Worm (Caenorhabditis elegans): ENCODE data around the gene Y32B12B.8.
A peak's percentile ranks its signal among the peaks of the same experiment; 100 is the strongest.

The Y32B12B.8 gene

DNA sequence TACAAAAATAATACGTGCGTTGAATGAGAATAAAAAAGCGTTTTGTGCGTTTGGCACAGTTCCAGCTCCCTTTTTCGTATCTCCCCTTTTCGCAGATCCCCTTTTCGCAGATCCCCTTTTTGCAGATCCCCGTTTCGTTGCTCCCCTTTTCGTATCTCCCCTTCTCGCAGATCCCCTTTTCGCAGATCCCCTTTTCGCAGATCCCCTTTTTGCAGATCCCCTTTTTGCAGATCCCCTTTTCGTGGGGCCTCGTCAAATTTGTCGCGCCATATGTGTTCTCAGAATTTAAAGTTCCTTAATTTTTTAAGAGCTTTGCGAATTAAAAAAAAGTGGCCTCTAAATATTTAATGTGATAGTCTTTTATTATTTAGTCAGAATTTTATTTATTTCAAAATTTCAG lies 17.7 kb downstream of the Y32B12B.8 start, which contains the start of gene Y32B12B.4:
Gene Y32B12B.4, plus strand, starts transcription at position 399 of the 400 bp plus-strand sequence.
- TF ChIP-seq egl-43 (GFP tag; IDR thresholded peaks at IDR 0.05) (0 out of 2 replicates have a peak, but pooled peaks have one; percentile 4), set-16 (GFP tag; IDR thresholded peaks at IDR 0.05) (0 out of 2 replicates have a peak, but pooled peaks have one; percentile 17), mes-2 (tag; optimal IDR thresholded peaks at IDR 0.05; ENCODE audit: poor library complexity, severe bottlenecking) (peak; percentile 72), dpl-1 (GFP tag; optimal IDR thresholded peaks at IDR 0.05) (no peak), snpc-4 (tag; optimal IDR thresholded peaks at IDR 0.05) (no peak), vab-7 (GFP tag; IDR thresholded peaks at IDR 0.05) (0 out of 2 replicates have a peak, but pooled peaks have one; percentile 6)

DNA sequence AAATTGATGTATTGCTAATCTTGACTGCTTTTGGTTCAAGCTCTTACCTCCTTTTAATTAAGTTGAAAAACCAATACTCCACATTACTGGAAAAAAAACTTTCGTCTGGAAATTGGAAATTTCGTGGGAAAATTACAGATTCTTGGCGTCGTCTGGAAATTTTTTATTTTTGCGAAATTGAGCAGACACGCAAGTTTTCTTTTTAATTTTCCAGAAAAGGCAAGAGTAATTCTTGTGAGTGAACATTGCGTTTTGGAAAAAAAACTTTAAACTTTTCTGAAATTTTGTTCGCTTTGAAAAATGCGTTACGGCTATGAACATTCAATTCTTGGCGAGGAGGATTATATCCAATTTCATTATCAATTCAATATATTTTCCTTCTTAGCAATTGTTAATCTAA lies 30.4 kb downstream of the Y32B12B.8 start, which contains the start of gene sru-45:
Gene sru-45, plus strand, starts transcription at position 301 of the 400 bp plus-strand sequence.
- TF ChIP-seq aha-1 (tag) (no peak), lim-7 (GFP tag; IDR thresholded peaks at IDR 0.05) (no peak), lin-38 (GFP tag; IDR thresholded peaks at IDR 0.05) (no peak), F37D6.2 (tag; optimal IDR thresholded peaks at IDR 0.05) (no peak), hmg-1.1 (GFP tag; IDR thresholded peaks at IDR 0.05) (no peak)

DNA sequence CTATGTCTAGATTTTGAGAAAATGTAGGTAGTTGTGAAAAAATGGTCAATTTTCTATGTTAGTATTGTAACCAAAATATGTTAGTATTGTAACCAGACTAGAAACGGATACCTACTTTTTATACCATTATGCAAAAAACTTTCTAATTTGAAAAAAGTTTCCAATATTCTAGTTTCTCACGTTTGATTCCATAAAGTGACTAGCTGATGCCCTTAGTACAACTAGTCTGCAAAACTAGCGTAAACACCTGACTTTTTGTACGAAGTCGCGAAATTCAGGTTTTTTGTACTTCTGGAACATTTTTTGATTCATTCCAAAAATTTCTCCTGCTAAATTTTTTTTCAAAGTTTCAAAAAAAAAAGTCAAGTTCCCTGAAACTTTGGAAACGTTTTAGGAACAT lies 32.8 kb downstream of the Y32B12B.8 start:
- TF ChIP-seq unc-62 (GFP tag; optimal IDR thresholded peaks at IDR 0.05 in 1 of 2) (peak in 1 of 2 experiments; percentile 78), unc-62 (tag; optimal IDR thresholded peaks at IDR 0.05) (no peak), madf-5 (GFP tag; IDR thresholded peaks at IDR 0.05) (no peak), aha-1 (tag) (peak; percentile 76)

DNA sequence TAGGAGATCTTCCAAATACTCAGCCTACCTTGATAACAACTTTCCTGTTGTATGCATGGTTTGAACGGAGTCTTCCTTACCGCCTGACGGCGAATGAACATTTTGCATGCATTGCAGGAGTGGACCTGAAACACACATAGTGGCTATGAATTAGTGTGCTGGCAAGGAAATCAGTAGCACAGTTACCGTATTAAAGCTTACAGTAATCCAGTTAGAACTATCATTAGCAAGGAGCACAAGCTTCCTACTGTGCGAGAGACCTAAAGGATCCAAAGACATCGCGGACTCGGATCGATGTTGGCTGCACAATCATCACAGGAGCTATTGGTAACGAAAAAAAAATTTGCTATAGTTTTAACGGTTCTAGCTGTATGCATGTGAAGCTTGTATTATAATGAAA lies 35.4 kb downstream of the Y32B12B.8 start, which contains the start of gene nhr-233:
Gene nhr-233, minus strand, starts transcription at position 101 of the 400 bp plus-strand sequence.
- TF ChIP-seq lir-3 (tag; optimal IDR thresholded peaks at IDR 0.05) (no peak), unc-39 (tag; optimal IDR thresholded peaks at IDR 0.05) (no peak), unc-62 (GFP tag; optimal IDR thresholded peaks at IDR 0.05 in 1 of 2) (peak in 1 of 2 experiments; percentile 19), unc-62 (tag; optimal IDR thresholded peaks at IDR 0.05) (no peak)

DNA sequence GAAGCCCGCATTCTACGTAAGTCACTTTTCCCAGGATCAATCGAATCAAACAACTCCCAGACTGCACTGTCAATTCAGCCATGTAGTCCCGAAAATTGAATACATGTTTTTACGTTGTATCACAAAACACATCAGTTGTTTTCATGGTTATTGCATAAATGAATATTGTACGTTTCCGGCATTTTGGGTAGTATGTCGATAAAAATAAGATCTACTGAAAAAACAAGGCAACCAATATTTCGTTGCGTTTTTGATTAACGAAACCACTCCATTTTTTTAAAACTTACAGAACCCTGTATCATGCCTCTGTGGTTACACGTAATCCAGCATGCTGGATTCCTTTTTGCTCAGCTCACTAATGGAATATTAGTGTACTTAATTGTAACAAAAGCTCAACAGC lies 37.9 kb downstream of the Y32B12B.8 start, which contains the start of gene str-149:
Gene str-149, plus strand, starts transcription at position 301 of the 400 bp plus-strand sequence.
- TF ChIP-seq lir-3 (tag; optimal IDR thresholded peaks at IDR 0.05): no peak
- TF ChIP-seq set-16 (GFP tag; IDR thresholded peaks at IDR 0.05): no peak
- no peak for TF ChIP-seq zip-2 (tag; optimal IDR thresholded peaks at IDR 0.05)
- TF ChIP-seq egl-27 (tag; optimal IDR thresholded peaks at IDR 0.05): no peak
- TF ChIP-seq F26F4.8 (GFP tag; conservative IDR thresholded peaks at IDR 0.05): no peak
- no peak for TF ChIP-seq ztf-11 (tag; optimal IDR thresholded peaks at IDR 0.05)
- TF ChIP-seq Y105C5A.15 (GFP tag; IDR thresholded peaks at IDR 0.05): no peak
- TF ChIP-seq nhr-77 (tag; optimal IDR thresholded peaks at IDR 0.05): no peak

DNA sequence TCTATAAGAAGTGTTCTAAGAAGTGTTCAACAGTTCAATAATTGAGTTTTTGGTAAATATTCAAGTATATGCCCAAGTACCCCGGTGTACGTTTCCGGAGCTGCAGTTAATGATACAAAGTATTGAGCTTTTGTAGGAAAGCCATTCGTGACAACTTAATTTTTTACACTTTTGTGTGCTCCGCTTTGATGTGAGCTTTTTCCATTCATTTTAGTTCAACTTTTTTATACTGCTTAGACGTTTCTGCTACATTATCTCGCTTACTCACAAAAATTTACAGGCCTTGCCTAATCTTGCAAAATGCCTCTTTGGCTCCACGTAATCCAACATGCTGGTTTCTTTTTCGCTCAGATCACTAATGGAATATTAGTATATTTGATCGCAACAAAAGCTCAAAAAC lies 40.6 kb downstream of the Y32B12B.8 start, which contains the start of gene str-151:
Gene str-151, plus strand, starts transcription at position 301 of the 400 bp plus-strand sequence.
- TF ChIP-seq pha-4 (GFP tag; IDR thresholded peaks at IDR 0.05): no peak
- TF ChIP-seq pha-4 (tag; optimal IDR thresholded peaks at IDR 0.05): no peak
- no peak for TF ChIP-seq cey-2 (tag; optimal IDR thresholded peaks at IDR 0.05; ENCODE audit: borderline replicate concordance, insufficient read depth)
- TF ChIP-seq set-16 (GFP tag; IDR thresholded peaks at IDR 0.05): no peak
- TF ChIP-seq nhr-41 (GFP tag; IDR thresholded peaks at IDR 0.05): no peak
- no peak for TF ChIP-seq ctbp-1 (GFP tag; IDR thresholded peaks at IDR 0.05)
- no peak for TF ChIP-seq F26F4.8 (GFP tag; conservative IDR thresholded peaks at IDR 0.05)
- TF ChIP-seq gei-8 (GFP tag; optimal IDR thresholded peaks at IDR 0.05): no peak
- TF ChIP-seq nhr-11 (tag; optimal IDR thresholded peaks at IDR 0.05): no peak
- TF ChIP-seq hlh-30 (tag; optimal IDR thresholded peaks at IDR 0.05; ENCODE audit: insufficient read depth): no peak
- no peak for TF ChIP-seq lin-39 (tag; optimal IDR thresholded peaks at IDR 0.05)

Data from whole organism, L4 larva.